Fruit fly (Drosophila melanogaster) whole organism, pupa: ENCODE measurements around the gene CG31780.

ENCODE experiments used
- CG10348 ChIP-seq: fragments of 200-800 bp; sonication (Bioruptor generic); IDR thresholded peaks from 2 replicates; pipeline ENCODE4 v1.3.6; 2022; ENCODE audit warnings: missing biosample characterization, missing genetic modification characterization
- CG12605 ChIP-seq: fragments of 200-800 bp; sonication (Bioruptor generic); IDR thresholded peaks from 2 replicates; pipeline ENCODE4 v1.3.6; 2022; ENCODE audit warnings: missing biosample characterization, missing genetic modification characterization
- CG13204 ChIP-seq: fragments of 200-800 bp; sonication (Bioruptor generic); optimal IDR thresholded peaks from 2 replicates; lab custom pipeline; 2018; ENCODE audit warnings: missing biosample characterization, mild to moderate bottlenecking, missing genetic modification characterization, moderate library complexity
- CG14655 ChIP-seq: fragments of 200-800 bp; sonication (Bioruptor generic); optimal IDR thresholded peaks from 3 replicates; lab custom pipeline; 2017; ENCODE audit warnings: mild to moderate bottlenecking, missing biosample characterization, missing genetic modification reagents, missing genetic modification characterization
- CG15710 ChIP-seq: fragments of 200-800 bp; sonication (Bioruptor generic); optimal IDR thresholded peaks from 2 replicates; lab custom pipeline; 2018; ENCODE audit warnings: missing biosample characterization, mild to moderate bottlenecking, missing genetic modification characterization, moderate library complexity
- CG17806 ChIP-seq: fragments of 200-800 bp; sonication (Bioruptor generic); optimal IDR thresholded peaks from 2 replicates; lab custom pipeline; 2018; ENCODE audit warnings: missing biosample characterization, mild to moderate bottlenecking, missing genetic modification characterization, moderate library complexity
- CG32121 ChIP-seq: fragments of 200-800 bp; sonication (Bioruptor generic); IDR thresholded peaks from 2 replicates; pipeline ENCODE4 v1.3.6; 2022; ENCODE audit warnings: missing biosample characterization, missing genetic modification characterization
- CG34367 ChIP-seq: fragments of 200-800 bp; sonication (Bioruptor generic); optimal IDR thresholded peaks from 2 replicates; lab custom pipeline; 2018; ENCODE audit warnings: missing biosample characterization, mild to moderate bottlenecking, missing genetic modification characterization
- CG4496 ChIP-seq: fragments of 200-800 bp; sonication (Bioruptor generic); IDR thresholded peaks from 3 replicates; pipeline ENCODE4 v1.3.6; 2022; ENCODE audit warnings: missing biosample characterization, missing genetic modification characterization
- CG8159 ChIP-seq: fragments of 200-800 bp; sonication (Bioruptor generic); optimal IDR thresholded peaks from 3 replicates; lab custom pipeline; 2018; ENCODE audit warnings: missing biosample characterization, mild to moderate bottlenecking, missing genetic modification characterization, moderate library complexity
- CG8301 ChIP-seq: fragments of 200-800 bp; sonication (Bioruptor generic); optimal IDR thresholded peaks from 2 replicates; lab custom pipeline; 2018; ENCODE audit warnings: missing biosample characterization, mild to moderate bottlenecking, missing genetic modification characterization
- CG9948 ChIP-seq: fragments of 200-800 bp; sonication (Bioruptor generic); optimal IDR thresholded peaks from 2 replicates; lab custom pipeline; 2018; ENCODE audit warnings: missing biosample characterization, mild to moderate bottlenecking, missing genetic modification characterization, moderate library complexity
- D1 ChIP-seq: fragments of 200-800 bp; sonication (Bioruptor generic); optimal IDR thresholded peaks from 2 replicates; lab custom pipeline; 2018; ENCODE audit warnings: missing biosample characterization, mild to moderate bottlenecking, missing genetic modification characterization, moderate library complexity
- EcR ChIP-seq: fragments of 200-800 bp; sonication (Bioruptor generic); optimal IDR thresholded peaks from 3 replicates; lab custom pipeline; 2019; ENCODE audit warnings: missing biosample characterization, missing genetic modification characterization, mild to moderate bottlenecking, moderate library complexity, missing genetic modification reagents
- Ets98B ChIP-seq: fragments of 200-800 bp; sonication (Bioruptor generic); IDR thresholded peaks from 2 replicates; pipeline ENCODE4 v1.3.6; 2022; ENCODE audit warnings: missing biosample characterization, missing genetic modification characterization
- Pif1A ChIP-seq: fragments of 200-800 bp; sonication (Bioruptor generic); optimal IDR thresholded peaks from 3 replicates; lab custom pipeline; 2016; ENCODE audit warnings: missing biosample characterization, missing genetic modification characterization
- Pif1B ChIP-seq: fragments of 200-800 bp; sonication (Bioruptor generic); optimal IDR thresholded peaks from 3 replicates; lab custom pipeline; 2016; ENCODE audit warnings: missing biosample characterization, missing genetic modification characterization
- Snoo ChIP-seq: fragments of 200-800 bp; sonication (Bioruptor generic); optimal IDR thresholded peaks from 3 replicates; lab custom pipeline; 2017; ENCODE audit warnings: missing biosample characterization, mild to moderate bottlenecking, missing genetic modification characterization, inconsistent platforms
- fd96Ca ChIP-seq: fragments of 200-800 bp; sonication (Bioruptor generic); IDR thresholded peaks from 3 replicates; pipeline ENCODE4 v1.3.6; 2022; ENCODE audit warnings: missing biosample characterization, missing genetic modification characterization
- gl ChIP-seq: fragments of 200-800 bp; sonication (Bioruptor generic); optimal IDR thresholded peaks from 2 replicates; lab custom pipeline; 2018; ENCODE audit warnings: missing biosample characterization, mild to moderate bottlenecking, missing genetic modification characterization
- rn ChIP-seq: fragments of 200-800 bp; sonication (Bioruptor generic); IDR thresholded peaks from 2 replicates; pipeline ENCODE4 v1.3.6; 2022; ENCODE audit warnings: missing biosample characterization, missing genetic modification characterization

CG31780 gene

dm6 chr2L:15735918-15736317 is 40.1 kb downstream of the CG31780 start:
- TF ChIP-seq CG10348, result 0 out of 2 replicates have a peak, but pooled peaks have one; percentile 14
- TF ChIP-seq CG13204 (GFP tag; lab: Kevin White, UChicago), result no peak

dm6 chr2L:15740918-15741317 is 45.1 kb downstream of the CG31780 start:
- no peak for TF ChIP-seq EcR (GFP tag; lab: Kevin White, UChicago)
- no peak for TF ChIP-seq CG8159 (tag; lab: Kevin White, UChicago)

dm6 chr2L:15741418-15741817 is 45.6 kb downstream of the CG31780 start:
- no peak for TF ChIP-seq Pif1A
- no peak for TF ChIP-seq Snoo (tag; lab: Kevin White, UChicago)
- TF ChIP-seq D1, result no peak
- TF ChIP-seq Pif1B, result no peak
- no peak for TF ChIP-seq CG4496 (GFP tag; lab: Robert Waterston, UW)
- no peak for TF ChIP-seq CG12605 (GFP tag; lab: Robert Waterston, UW)
- TF ChIP-seq CG32121, result no peak
- no peak for TF ChIP-seq CG9948
- no peak for TF ChIP-seq EcR (GFP tag; lab: Kevin White, UChicago)
- no peak for TF ChIP-seq CG8301
- TF ChIP-seq CG13204 (GFP tag; lab: Kevin White, UChicago), result no peak
- TF ChIP-seq CG15710 (tag; lab: Kevin White, UChicago), result no peak
- TF ChIP-seq CG8159 (tag; lab: Kevin White, UChicago), result no peak
- no peak for TF ChIP-seq rn
- no peak for TF ChIP-seq CG10348
- no peak for TF ChIP-seq CG17806 (tag; lab: Kevin White, UChicago)
- no peak for TF ChIP-seq CG14655 (GFP tag; lab: Kevin White, UChicago)
- TF ChIP-seq CG34367 (tag; lab: Kevin White, UChicago), result no peak
- no peak for TF ChIP-seq gl (tag; lab: Kevin White, UChicago)

- no peak for TF ChIP-seq rn
Observed at dm6 chr2L:15742976-15743375, 47.1 kb downstream of the CG31780 start.

- TF ChIP-seq D1 (no peak), CG15710 (tag; lab: Kevin White, UChicago) (peak; percentile 95), CG8159 (tag; lab: Kevin White, UChicago) (peak; percentile 45), Ets98B (GFP tag; lab: Robert Waterston, UW) (no peak), rn (no peak), Pif1B (peak; percentile 25), fd96Ca (GFP tag; lab: Robert Waterston, UW) (no peak), CG8301 (no peak), gl (tag; lab: Kevin White, UChicago) (no peak), CG12605 (GFP tag; lab: Robert Waterston, UW) (no peak), CG4496 (GFP tag; lab: Robert Waterston, UW) (peak; percentile 49; the same call in 1 of the 3 replicates), CG10348 (no peak), CG13204 (GFP tag; lab: Kevin White, UChicago) (peak; percentile 72), CG17806 (tag; lab: Kevin White, UChicago) (no peak), CG34367 (tag; lab: Kevin White, UChicago) (peak; percentile 94), EcR (GFP tag; lab: Kevin White, UChicago) (no peak), Snoo (tag; lab: Kevin White, UChicago) (peak; percentile 94), CG32121 (no peak), CG14655 (GFP tag; lab: Kevin White, UChicago) (peak; percentile 46), CG9948 (peak; percentile 84), Pif1A (peak; percentile 78)
Observed at dm6 chr2L:15743578-15743977, 47.7 kb downstream of the CG31780 start.

- TF ChIP-seq CG17806 (tag; lab: Kevin White, UChicago) (no peak), CG8159 (tag; lab: Kevin White, UChicago) (peak; percentile 13), CG15710 (tag; lab: Kevin White, UChicago) (no peak), Pif1B (no peak), CG8301 (no peak), CG13204 (GFP tag; lab: Kevin White, UChicago) (peak; percentile 4), CG34367 (tag; lab: Kevin White, UChicago) (no peak), D1 (no peak), Snoo (tag; lab: Kevin White, UChicago) (no peak), rn (no peak), EcR (GFP tag; lab: Kevin White, UChicago) (peak; percentile 88), CG4496 (GFP tag; lab: Robert Waterston, UW) (0 out of 3 replicates have a peak, but pooled peaks have one; percentile 18)
Observed at dm6 chr2L:15745036-15745854, 49.4 kb downstream of the CG31780 start.

dm6 chr2L:15745989-15746388 is 50.2 kb downstream of the CG31780 start:
- TF ChIP-seq CG34367 (tag; lab: Kevin White, UChicago), result no peak
- no peak for TF ChIP-seq CG8159 (tag; lab: Kevin White, UChicago)
- TF ChIP-seq rn, result no peak
- TF ChIP-seq CG17806 (tag; lab: Kevin White, UChicago), result no peak
- TF ChIP-seq CG14655 (GFP tag; lab: Kevin White, UChicago), result no peak
- no peak for TF ChIP-seq CG32121
- no peak for TF ChIP-seq CG4496 (GFP tag; lab: Robert Waterston, UW)
- no peak for TF ChIP-seq D1
- no peak for TF ChIP-seq gl (tag; lab: Kevin White, UChicago)
- no peak for TF ChIP-seq EcR (GFP tag; lab: Kevin White, UChicago)
